Worm (Caenorhabditis elegans) whole organism, young adult: ENCODE measurements around the gene F42F12.11.

Source experiments
- F57C9.4 ChIP-seq: sonication (generic microtip); optimal IDR thresholded peaks from 2 replicates; lab custom pipeline; 2017; ENCODE audit warnings: mild to moderate bottlenecking, missing genetic modification characterization, missing compliant biosample characterization
- ama-1 ChIP-seq, 3 experiments: fragments of 150-350 bp in 1 of 3; sonication (generic microtip) in 2 of 3; optimal IDR thresholded peaks; 2 replicates each; lab custom pipeline; 2014 to 2018; ENCODE audit warnings: missing biosample characterization in 2 of 3, missing genetic modification characterization in 2 of 3, missing genetic modification reagents in 2 of 3
- athp-1 ChIP-seq: sonication (generic microtip); optimal IDR thresholded peaks from 2 replicates; lab custom pipeline; 2017; ENCODE audit warnings: mild to moderate bottlenecking, missing genetic modification characterization, missing compliant biosample characterization
- dpff-1 ChIP-seq: sonication (generic microtip); optimal IDR thresholded peaks from 2 replicates; lab custom pipeline; 2017; ENCODE audit warnings: mild to moderate bottlenecking, missing genetic modification characterization, missing compliant biosample characterization
- dpl-1 ChIP-seq: fragments of 150-350 bp; optimal IDR thresholded peaks from 2 replicates; lab custom pipeline; 2014; ENCODE audit warnings: missing biosample characterization, missing genetic modification reagents, missing genetic modification characterization
- hlh-12 ChIP-seq: sonication (generic microtip); optimal IDR thresholded peaks from 2 replicates; lab custom pipeline; 2016; ENCODE audit warnings: missing genetic modification characterization, missing compliant biosample characterization
- lin-40 ChIP-seq: sonication (generic microtip); optimal IDR thresholded peaks from 2 replicates; lab custom pipeline; 2016; ENCODE audit warnings: missing genetic modification characterization, mild to moderate bottlenecking, missing compliant biosample characterization, missing genotype, missing genetic modification reagents
- lir-1 ChIP-seq: fragments of 200-800 bp; sonication (Bioruptor generic); conservative IDR thresholded peaks from 2 replicates; pipeline ENCODE4 v1.3.6; 2022; ENCODE audit warnings: missing genetic modification reagents, missing genetic modification characterization, missing compliant biosample characterization
- mes-4 ChIP-seq: sonication (generic microtip); optimal IDR thresholded peaks from 2 replicates; lab custom pipeline; 2016; ENCODE audit warnings: missing genotype, missing genetic modification characterization, missing compliant biosample characterization
- pha-4 ChIP-seq: fragments of 150-350 bp; sonication (generic microtip); optimal IDR thresholded peaks from 2 replicates; lab custom pipeline; 2014; ENCODE audit warnings: missing biosample characterization, missing genetic modification reagents, missing genetic modification characterization
- snpc-4 ChIP-seq, 5 experiments: fragments of 150-350 bp in 1 of 5; sonication (generic microtip) in 4 of 5; optimal IDR thresholded peaks; 2 replicates each; lab custom pipeline; 2014 to 2018; ENCODE audit warnings: missing genetic modification characterization in 5 of 5, missing biosample characterization in 3 of 5, antibody characterized with exemption in 2 of 5, mild to moderate bottlenecking in 2 of 5, missing compliant biosample characterization in 2 of 5, missing genotype in 2 of 5, moderate library complexity in 2 of 5, missing genetic modification reagents in 1 of 5
- sptf-2 ChIP-seq: fragments of 200-800 bp; sonication (Bioruptor generic); optimal IDR thresholded peaks from 2 replicates; lab custom pipeline; 2018; ENCODE audit warnings: mild to moderate bottlenecking, missing genetic modification characterization, missing compliant biosample characterization
- ztf-22 ChIP-seq: fragments of 200-800 bp; sonication (Bioruptor generic); optimal IDR thresholded peaks from 2 replicates; lab custom pipeline; 2018; ENCODE audit warnings: mild to moderate bottlenecking, missing genetic modification characterization, moderate library complexity, missing compliant biosample characterization
- ztf-26 ChIP-seq: sonication (generic microtip); optimal IDR thresholded peaks from 2 replicates; lab custom pipeline; 2017; ENCODE audit warnings: missing genetic modification characterization, missing compliant biosample characterization

- no peak for TF ChIP-seq ama-1 (optimal IDR thresholded peaks at IDR 0.05; lab: Kevin White, UChicago)
- no peak for TF ChIP-seq ama-1 (GFP tag; optimal IDR thresholded peaks at IDR 0.05; lab: Kevin White, UChicago)
- TF ChIP-seq F57C9.4 (tag; lab: Kevin White, UChicago) = no peak
- no peak for TF ChIP-seq dpff-1 (tag; lab: Kevin White, UChicago)
- TF ChIP-seq sptf-2 = no peak
- TF ChIP-seq pha-4 (tag; lab: Kevin White, UChicago) = no peak
- TF ChIP-seq ztf-22 (GFP tag; lab: Kevin White, UChicago) = no peak
- no peak for TF ChIP-seq lin-40 (tag; lab: Kevin White, UChicago)
- no peak for TF ChIP-seq dpl-1
- TF ChIP-seq lir-1 (GFP tag; lab: Robert Waterston, UW) = no peak
- no peak for TF ChIP-seq snpc-4 (GFP tag; optimal IDR thresholded peaks at IDR 0.05; lab: Kevin White, UChicago)
- no peak for TF ChIP-seq snpc-4 (tag; optimal IDR thresholded peaks at IDR 0.05; lab: Kevin White, UChicago)
- TF ChIP-seq mes-4 (tag; lab: Kevin White, UChicago) = no peak
- TF ChIP-seq ztf-26 = no peak
- TF ChIP-seq athp-1 (tag; lab: Kevin White, UChicago) = no peak
- no peak for TF ChIP-seq hlh-12 (tag; lab: Kevin White, UChicago)
These were observed 29.0 kb downstream of the F42F12.11 start for ce11 chrX:12375783-12376182.
